Worm (Caenorhabditis elegans) whole organism, L4 larva: Measurements from ENCODE around the gene srg-5.
A peak's percentile ranks its signal among the peaks of the same experiment; 100 is the strongest.

Experiments
- F37D6.2 ChIP-seq: sonication (generic microtip); optimal IDR thresholded peaks from 2 replicates; lab custom pipeline; 2016; ENCODE audit warnings: mild to moderate bottlenecking, missing genetic modification characterization, missing compliant biosample characterization
- F44E2.7 ChIP-seq: fragments of 200-800 bp; sonication (Bioruptor generic); IDR thresholded peaks from 2 replicates; pipeline ENCODE4 v2.1.2; 2022; ENCODE audit warnings: missing genetic modification characterization, missing compliant biosample characterization
- R02D3.7 ChIP-seq: fragments of 150-350 bp; sonication (generic microtip); optimal IDR thresholded peaks from 3 replicates; lab custom pipeline; 2014; ENCODE audit warnings: missing biosample characterization, missing genetic modification characterization
- Y5F2A.4 ChIP-seq: fragments of 200-800 bp; sonication (Bioruptor generic); optimal IDR thresholded peaks from 2 replicates; lab custom pipeline; 2018; ENCODE audit warnings: mild to moderate bottlenecking, missing genetic modification characterization, missing compliant biosample characterization
- ZK546.5 ChIP-seq, 2 experiments: sonication (generic microtip); optimal IDR thresholded peaks; 2 replicates each; lab custom pipeline; 2017; ENCODE audit warnings: missing biosample characterization in 2 of 2, missing genetic modification characterization in 2 of 2
- aly-2 ChIP-seq: sonication (generic microtip); optimal IDR thresholded peaks from 2 replicates; lab custom pipeline; 2018; ENCODE audit warnings: missing biosample characterization, missing genetic modification characterization
- arid-1 ChIP-seq: fragments of 200-800 bp; sonication (Bioruptor generic); conservative IDR thresholded peaks from 2 replicates; pipeline ENCODE4 v1.3.6; 2022; ENCODE audit warnings: missing genetic modification reagents, missing genetic modification characterization, missing compliant biosample characterization
- ceh-28 ChIP-seq: fragments of 150-350 bp; optimal IDR thresholded peaks from 2 replicates; lab custom pipeline; 2014; ENCODE audit warnings: missing biosample characterization, missing genetic modification reagents, missing genetic modification characterization
- ceh-32 ChIP-seq: sonication (generic microtip); optimal IDR thresholded peaks from 2 replicates; lab custom pipeline; 2016; ENCODE audit warnings: mild to moderate bottlenecking, missing genetic modification characterization, missing compliant biosample characterization; ENCODE audit not compliant: poor library complexity
- ceh-62 ChIP-seq: sonication (generic microtip); optimal IDR thresholded peaks from 2 replicates; lab custom pipeline; 2017; ENCODE audit warnings: missing biosample characterization, missing genetic modification characterization
- cey-2 ChIP-seq: sonication (generic microtip); optimal IDR thresholded peaks from 3 replicates; lab custom pipeline; 2017; ENCODE audit warnings: missing genetic modification characterization, mild to moderate bottlenecking, missing compliant biosample characterization, antibody characterized with exemption, borderline replicate concordance; ENCODE audit not compliant: insufficient read depth
- daf-12 ChIP-seq: fragments of 150-350 bp; optimal IDR thresholded peaks from 2 replicates; lab custom pipeline; 2014; ENCODE audit warnings: missing biosample characterization, missing genetic modification reagents, missing genetic modification characterization
- daf-16 ChIP-seq, 3 experiments: sonication (generic microtip); optimal IDR thresholded peaks; 2 replicates each; lab custom pipeline; 2016 to 2017; ENCODE audit warnings: missing genetic modification characterization in 3 of 3, missing genetic modification reagents in 3 of 3, mild to moderate bottlenecking in 2 of 3, missing compliant biosample characterization in 2 of 3, missing biosample characterization in 1 of 3, moderate library complexity in 1 of 3
- dmd-6 ChIP-seq: fragments of 200-800 bp; sonication (Bioruptor generic); IDR thresholded peaks from 2 replicates; pipeline ENCODE4 v1.3.6; 2022; ENCODE audit warnings: missing genetic modification reagents, missing genetic modification characterization, missing compliant biosample characterization
- dmd-9 ChIP-seq: fragments of 200-800 bp; sonication (Bioruptor generic); IDR thresholded peaks from 2 replicates; pipeline ENCODE4 v1.3.6; 2022; ENCODE audit warnings: missing genetic modification reagents, missing genetic modification characterization, missing compliant biosample characterization
- dve-1 ChIP-seq: sonication (generic microtip); optimal IDR thresholded peaks from 2 replicates; lab custom pipeline; 2017; ENCODE audit warnings: antibody characterized with exemption, mild to moderate bottlenecking, missing genetic modification characterization, missing compliant biosample characterization; ENCODE audit not compliant: insufficient read depth
- egl-43 ChIP-seq: fragments of 200-800 bp; sonication (Bioruptor generic); IDR thresholded peaks from 2 replicates; pipeline ENCODE4 v1.3.6; 2022; ENCODE audit warnings: missing genetic modification reagents, missing genetic modification characterization, missing compliant biosample characterization
- hif-1 ChIP-seq, 2 experiments: sonication (generic microtip); optimal IDR thresholded peaks; 2 replicates each; lab custom pipeline; 2016 to 2017; ENCODE audit warnings: missing compliant biosample characterization in 2 of 2, missing genetic modification characterization in 2 of 2, missing genetic modification reagents in 2 of 2, missing genotype in 2 of 2, mild to moderate bottlenecking in 1 of 2
- lin-1 ChIP-seq: fragments of 200-800 bp; sonication (Bioruptor generic); IDR thresholded peaks from 2 replicates; pipeline ENCODE4 v1.3.6; 2022; ENCODE audit warnings: missing genetic modification reagents, missing genetic modification characterization, missing compliant biosample characterization
- lsy-2 ChIP-seq, 2 experiments: fragments of 150-350 bp in 1 of 2; sonication (generic microtip) in 1 of 2; optimal IDR thresholded peaks; 2 replicates each; lab custom pipeline; 2014 to 2017; ENCODE audit warnings: missing biosample characterization in 2 of 2, missing genetic modification characterization in 2 of 2
- mdt-29 ChIP-seq: fragments of 200-800 bp; sonication (Bioruptor generic); IDR thresholded peaks from 2 replicates; pipeline ENCODE4 v1.3.6; 2022; ENCODE audit warnings: missing genetic modification reagents, missing genetic modification characterization, missing compliant biosample characterization
- mxl-2 ChIP-seq: fragments of 200-800 bp; sonication (Bioruptor generic); conservative IDR thresholded peaks from 2 replicates; pipeline ENCODE4 v1.3.6; 2022; ENCODE audit warnings: missing genetic modification reagents, missing genetic modification characterization, missing compliant biosample characterization
- mxl-3 ChIP-seq: fragments of 200-800 bp; sonication (Bioruptor generic); optimal IDR thresholded peaks from 2 replicates; lab custom pipeline; 2018; ENCODE audit warnings: mild to moderate bottlenecking, missing genetic modification characterization, missing compliant biosample characterization
- nhr-102 ChIP-seq: sonication (generic microtip); optimal IDR thresholded peaks from 2 replicates; lab custom pipeline; 2016; ENCODE audit warnings: mild to moderate bottlenecking, missing genetic modification characterization, moderate library complexity, missing compliant biosample characterization
- nhr-111 ChIP-seq: fragments of 200-800 bp; sonication (Bioruptor generic); optimal IDR thresholded peaks from 2 replicates; lab custom pipeline; 2018; ENCODE audit warnings: mild to moderate bottlenecking, missing genetic modification characterization, missing compliant biosample characterization
- nhr-28 ChIP-seq: fragments of 150-350 bp; optimal IDR thresholded peaks from 2 replicates; lab custom pipeline; 2014; ENCODE audit warnings: missing biosample characterization, missing genetic modification characterization
- nhr-41 ChIP-seq: fragments of 200-800 bp; sonication (Bioruptor generic); IDR thresholded peaks from 2 replicates; pipeline ENCODE4 v1.3.6; 2022; ENCODE audit warnings: missing genetic modification reagents, missing genetic modification characterization, missing compliant biosample characterization
- nhr-42 ChIP-seq: fragments of 200-800 bp; sonication (Bioruptor generic); IDR thresholded peaks from 2 replicates; pipeline ENCODE4 v1.3.6; 2022; ENCODE audit warnings: missing genetic modification characterization, missing compliant biosample characterization
- nhr-77 ChIP-seq: fragments of 150-350 bp; optimal IDR thresholded peaks from 2 replicates; lab custom pipeline; 2014; ENCODE audit warnings: missing biosample characterization, missing genetic modification characterization
- pha-4 ChIP-seq, 2 experiments: fragments of 150-350 bp in 1 of 2; fragments of 200-800 bp in 1 of 2; sonication (Bioruptor generic) in 1 of 2; IDR thresholded peaks in 1 of 2; optimal IDR thresholded peaks in 1 of 2; 2 replicates each; pipeline versions ENCODE4 v1.3.6 to Lab custom; 2014 to 2022; ENCODE audit warnings: missing genetic modification characterization in 2 of 2, missing genetic modification reagents in 2 of 2, missing biosample characterization in 1 of 2, missing compliant biosample characterization in 1 of 2
- php-3 ChIP-seq: fragments of 200-800 bp; sonication (Bioruptor generic); IDR thresholded peaks from 2 replicates; pipeline ENCODE4 v1.3.6; 2022; ENCODE audit warnings: missing genetic modification reagents, missing genetic modification characterization, missing compliant biosample characterization
- pqm-1 ChIP-seq: sonication (generic microtip); optimal IDR thresholded peaks from 2 replicates; lab custom pipeline; 2017; ENCODE audit warnings: missing biosample characterization, missing genetic modification characterization
- rbr-2 ChIP-seq: sonication (generic microtip); optimal IDR thresholded peaks from 2 replicates; lab custom pipeline; 2016; ENCODE audit warnings: missing genotype, missing genetic modification characterization, missing compliant biosample characterization
- saeg-2 ChIP-seq: fragments of 200-800 bp; sonication (Bioruptor generic); IDR thresholded peaks from 2 replicates; pipeline ENCODE4 v1.3.6; 2022; ENCODE audit warnings: missing genetic modification reagents, missing genetic modification characterization, missing compliant biosample characterization
- set-16 ChIP-seq: fragments of 200-800 bp; sonication (Bioruptor generic); IDR thresholded peaks from 2 replicates; pipeline ENCODE4 v1.3.6; 2022; ENCODE audit warnings: missing genetic modification reagents, missing genetic modification characterization, missing compliant biosample characterization
- skn-1 ChIP-seq: fragments of 150-350 bp; optimal IDR thresholded peaks from 2 replicates; lab custom pipeline; 2014; ENCODE audit warnings: missing biosample characterization, missing genetic modification characterization
- snpc-1.2 ChIP-seq: fragments of 200-800 bp; sonication (Bioruptor generic); IDR thresholded peaks from 2 replicates; pipeline ENCODE4 v1.3.6; 2022; ENCODE audit warnings: missing genetic modification reagents, missing genetic modification characterization, missing compliant biosample characterization
- snpc-4 ChIP-seq: fragments of 150-350 bp; optimal IDR thresholded peaks from 2 replicates; lab custom pipeline; 2014; ENCODE audit warnings: missing biosample characterization, missing genetic modification characterization
- spr-1 ChIP-seq: sonication (generic microtip); optimal IDR thresholded peaks from 2 replicates; lab custom pipeline; 2016; ENCODE audit warnings: mild to moderate bottlenecking, missing genetic modification characterization, missing compliant biosample characterization
- spr-3 ChIP-seq: fragments of 200-800 bp; sonication (Bioruptor generic); optimal IDR thresholded peaks from 2 replicates; lab custom pipeline; 2018; ENCODE audit warnings: mild to moderate bottlenecking, missing genetic modification characterization, missing compliant biosample characterization
- unc-130 ChIP-seq: sonication (generic microtip); optimal IDR thresholded peaks from 2 replicates; lab custom pipeline; 2016; ENCODE audit warnings: missing genetic modification reagents, missing genetic modification characterization, missing compliant biosample characterization
- unc-62 ChIP-seq, 3 experiments: fragments of 150-350 bp in 1 of 3; sonication (generic microtip); optimal IDR thresholded peaks in 2 of 3; peaks in 1 of 3; 1 replicate in 1 of 3; 2 replicates in 2 of 3; lab custom pipeline; 2014 to 2017; ENCODE audit warnings: missing biosample characterization in 3 of 3, missing genetic modification characterization in 3 of 3, missing genetic modification reagents in 3 of 3, missing genotype in 1 of 3
- zag-1 ChIP-seq: fragments of 150-350 bp; optimal IDR thresholded peaks from 2 replicates; lab custom pipeline; 2014; ENCODE audit warnings: missing biosample characterization, missing genetic modification characterization
- zip-11 ChIP-seq: fragments of 200-800 bp; sonication (Bioruptor generic); IDR thresholded peaks from 2 replicates; pipeline ENCODE4 v1.3.6; 2022; ENCODE audit warnings: missing genetic modification characterization, missing compliant biosample characterization

srg-5 gene

DNA sequence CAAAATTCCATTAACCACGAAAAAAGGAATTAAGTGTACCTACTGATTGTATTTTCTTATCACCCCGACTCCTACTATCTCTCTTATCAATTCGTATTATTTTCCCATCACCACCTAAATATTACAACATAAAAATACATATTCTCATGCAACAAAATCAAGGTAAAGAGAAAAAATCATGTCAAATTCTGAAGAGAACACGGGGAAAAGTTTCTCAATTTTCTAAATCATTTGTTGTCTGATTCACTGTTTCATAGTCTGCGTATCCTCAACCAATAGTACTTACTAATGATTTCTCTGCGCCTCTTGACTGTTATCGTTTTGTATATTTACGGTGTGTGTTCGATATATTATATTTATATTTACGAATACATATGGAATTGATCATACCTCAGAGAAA, 32.5 kb downstream of the srg-5 start:
- TF ChIP-seq ceh-32, result no peak
- no peak for TF ChIP-seq snpc-4 (tag; lab: Kevin White, UChicago)
- no peak for TF ChIP-seq mxl-2 (GFP tag; lab: Robert Waterston, UW)
- TF ChIP-seq snpc-1.2 (GFP tag; lab: Robert Waterston, UW), result no peak
- no peak for TF ChIP-seq mdt-29 (GFP tag; lab: Robert Waterston, UW)
- no peak for TF ChIP-seq ceh-62 (tag; lab: Kevin White, UChicago)
- no peak for TF ChIP-seq dmd-9 (GFP tag; lab: Robert Waterston, UW)
- no peak for TF ChIP-seq pha-4 (GFP tag; IDR thresholded peaks at IDR 0.05; lab: Robert Waterston, UW)
- TF ChIP-seq pha-4 (tag; optimal IDR thresholded peaks at IDR 0.05; lab: Kevin White, UChicago), result peak; percentile 39
- no peak for TF ChIP-seq Y5F2A.4 (GFP tag; lab: Kevin White, UChicago)
- no peak for TF ChIP-seq spr-1 (tag; lab: Kevin White, UChicago)
- no peak for TF ChIP-seq skn-1 (tag; lab: Kevin White, UChicago)
- TF ChIP-seq dve-1 (tag; lab: Kevin White, UChicago), result peak; percentile 77
- TF ChIP-seq nhr-42 (GFP tag; lab: Robert Waterston, UW), result no peak
- no peak for TF ChIP-seq cey-2 (tag; lab: Kevin White, UChicago)
- no peak for TF ChIP-seq unc-130 (GFP tag; lab: Kevin White, UChicago)
- TF ChIP-seq pqm-1, result peak; percentile 95
- peak; percentile 74 for TF ChIP-seq nhr-77 (tag; lab: Kevin White, UChicago)
- no peak for TF ChIP-seq hif-1 (tag; optimal IDR thresholded peaks at IDR 0.05; lab: Kevin White, UChicago)
- TF ChIP-seq ZK546.5 (tag; optimal IDR thresholded peaks at IDR 0.05; lab: Kevin White, UChicago), result no peak
- no peak for TF ChIP-seq lsy-2 (tag; optimal IDR thresholded peaks at IDR 0.05; lab: Kevin White, UChicago)
- TF ChIP-seq mxl-3 (GFP tag; lab: Kevin White, UChicago), result peak; percentile 51
- TF ChIP-seq nhr-41 (GFP tag; lab: Robert Waterston, UW), result no peak
- no peak for TF ChIP-seq saeg-2
- no peak for TF ChIP-seq F44E2.7
- TF ChIP-seq set-16 (GFP tag; lab: Robert Waterston, UW), result no peak
- TF ChIP-seq aly-2, result no peak
- no peak for TF ChIP-seq daf-16 (GFP tag; optimal IDR thresholded peaks at IDR 0.05; lab: Kevin White, UChicago)
- TF ChIP-seq daf-16 (tag; optimal IDR thresholded peaks at IDR 0.05; lab: Kevin White, UChicago), result peak; percentile 80
- TF ChIP-seq egl-43, result no peak
- no peak for TF ChIP-seq nhr-102 (tag; lab: Kevin White, UChicago)
- peak; percentile 73 for TF ChIP-seq php-3 (GFP tag; lab: Robert Waterston, UW)
- TF ChIP-seq zip-11 (GFP tag; lab: Robert Waterston, UW), result no peak
- TF ChIP-seq arid-1 (GFP tag; lab: Robert Waterston, UW), result no peak
- no peak for TF ChIP-seq R02D3.7 (tag; lab: Kevin White, UChicago)
- TF ChIP-seq daf-12 (tag; lab: Kevin White, UChicago), result no peak
- no peak for TF ChIP-seq F37D6.2 (tag; lab: Kevin White, UChicago)
- no peak for TF ChIP-seq unc-62 (GFP tag; optimal IDR thresholded peaks at IDR 0.05 in 1 of 2; lab: Kevin White, UChicago)
- TF ChIP-seq unc-62 (tag; optimal IDR thresholded peaks at IDR 0.05; lab: Kevin White, UChicago), result no peak
- TF ChIP-seq nhr-28, result peak; percentile 88
- no peak for TF ChIP-seq nhr-111 (GFP tag; lab: Kevin White, UChicago)

DNA sequence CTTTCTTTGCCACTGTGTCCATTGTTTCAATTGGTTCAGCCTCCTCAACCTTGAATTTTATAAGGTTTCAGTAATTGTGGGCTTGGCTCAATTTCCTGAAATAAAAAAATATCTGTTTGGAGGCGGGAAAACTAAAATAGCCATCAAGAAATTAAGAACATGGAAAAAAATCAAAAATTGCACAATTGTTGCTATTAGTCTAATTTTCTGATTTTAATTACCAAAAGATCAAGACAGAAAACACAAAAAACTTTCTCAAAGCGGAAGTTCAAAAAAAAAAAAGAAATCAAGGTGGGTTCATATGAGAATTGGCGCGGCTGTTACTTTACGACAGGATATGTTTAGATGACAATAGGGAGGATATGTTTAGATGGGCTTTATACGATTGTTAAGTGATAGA, 33.5 kb downstream of the srg-5 start, which contains the start of gene esyt-2:
TSS of gene esyt-2 (minus strand) at position 101 of the 400 bp plus-strand sequence.
- TF ChIP-seq dmd-6 (GFP tag; lab: Robert Waterston, UW), result no peak
- peak in 1 of 2 experiments; percentile 47 for TF ChIP-seq unc-62 (GFP tag; optimal IDR thresholded peaks at IDR 0.05 in 1 of 2; lab: Kevin White, UChicago)
- no peak for TF ChIP-seq unc-62 (tag; optimal IDR thresholded peaks at IDR 0.05; lab: Kevin White, UChicago)
- no peak for TF ChIP-seq arid-1 (GFP tag; lab: Robert Waterston, UW)
- no peak for TF ChIP-seq lin-1
- no peak for TF ChIP-seq zag-1 (tag; lab: Kevin White, UChicago)
- no peak for TF ChIP-seq spr-3 (GFP tag; lab: Kevin White, UChicago)
- no peak for TF ChIP-seq ceh-28 (tag; lab: Kevin White, UChicago)
- TF ChIP-seq rbr-2, result no peak
